Worm (Caenorhabditis elegans) whole organism, L1 larva: ENCODE data around the gene ins-15.

ENCODE experiments used
- C04F5.9 ChIP-seq: sonication (generic microtip); optimal IDR thresholded peaks from 2 replicates; lab custom pipeline; 2016; ENCODE audit warnings: missing genetic modification characterization, missing compliant biosample characterization
- C16A3.4 ChIP-seq: fragments of 150-350 bp; optimal IDR thresholded peaks from 2 replicates; lab custom pipeline; 2014; ENCODE audit warnings: missing biosample characterization, missing genetic modification characterization
- F16B12.6 ChIP-seq: fragments of 150-350 bp; optimal IDR thresholded peaks from 2 replicates; lab custom pipeline; 2014; ENCODE audit warnings: missing biosample characterization, missing genetic modification characterization
- aha-1 ChIP-seq: fragments of 150-350 bp; optimal IDR thresholded peaks from 2 replicates; lab custom pipeline; 2014; ENCODE audit warnings: missing biosample characterization, missing genetic modification characterization
- aly-2 ChIP-seq: fragments of 150-350 bp; optimal IDR thresholded peaks from 2 replicates; lab custom pipeline; 2014; ENCODE audit warnings: missing biosample characterization, missing genetic modification characterization
- ama-1 ChIP-seq: fragments of 150-350 bp; optimal IDR thresholded peaks from 2 replicates; lab custom pipeline; 2014
- ceh-63 ChIP-seq: fragments of 200-800 bp; sonication (Bioruptor generic); optimal IDR thresholded peaks from 2 replicates; lab custom pipeline; 2018; ENCODE audit warnings: mild to moderate bottlenecking, missing genetic modification characterization, missing compliant biosample characterization
- ceh-82 ChIP-seq, 3 experiments: fragments of 150-350 bp in 1 of 3; sonication (generic microtip) in 2 of 3; optimal IDR thresholded peaks; 2 replicates each; lab custom pipeline; 2014 to 2017; ENCODE audit warnings: missing biosample characterization in 3 of 3, missing genetic modification characterization in 3 of 3
- ceh-88 ChIP-seq: fragments of 200-800 bp; sonication (Bioruptor generic); IDR thresholded peaks from 2 replicates; pipeline ENCODE4 v1.3.6; 2022; ENCODE audit warnings: missing genetic modification characterization, missing compliant biosample characterization
- ceh-90 ChIP-seq: sonication (generic microtip); optimal IDR thresholded peaks from 2 replicates; lab custom pipeline; 2016; ENCODE audit warnings: missing genetic modification characterization, missing compliant biosample characterization
- efl-1 ChIP-seq, 4 experiments: fragments of 150-350 bp; optimal IDR thresholded peaks in 3 of 4; peaks in 1 of 4; 1 replicate in 1 of 4; 2 replicates in 3 of 4; lab custom pipeline; 2014; ENCODE audit warnings: missing biosample characterization in 2 of 4, missing genetic modification characterization in 2 of 4, missing genetic modification reagents in 2 of 4
- efl-3 ChIP-seq: fragments of 200-800 bp; sonication (Bioruptor generic); optimal IDR thresholded peaks from 2 replicates; lab custom pipeline; 2018; ENCODE audit warnings: mild to moderate bottlenecking, missing genetic modification characterization, missing compliant biosample characterization
- egl-13 ChIP-seq: sonication (generic microtip); optimal IDR thresholded peaks from 2 replicates; lab custom pipeline; 2016; ENCODE audit warnings: missing genotype, missing genetic modification reagents, missing genetic modification characterization, missing compliant biosample characterization
- fkh-10 ChIP-seq: sonication (generic microtip); optimal IDR thresholded peaks from 2 replicates; lab custom pipeline; 2017; ENCODE audit warnings: missing biosample characterization, missing genetic modification reagents, missing genetic modification characterization
- hlh-17 ChIP-seq: fragments of 200-800 bp; sonication (Bioruptor generic); optimal IDR thresholded peaks from 2 replicates; lab custom pipeline; 2018; ENCODE audit warnings: missing genetic modification characterization, mild to moderate bottlenecking, missing compliant biosample characterization, moderate library complexity, borderline replicate concordance
- hlh-4 ChIP-seq: sonication (generic microtip); optimal IDR thresholded peaks from 2 replicates; lab custom pipeline; 2016; ENCODE audit warnings: mild to moderate bottlenecking, missing genetic modification characterization, missing compliant biosample characterization
- irx-1 ChIP-seq: sonication (generic microtip); optimal IDR thresholded peaks from 2 replicates; lab custom pipeline; 2016; ENCODE audit warnings: missing genetic modification characterization, missing compliant biosample characterization
- lin-14 ChIP-seq: fragments of 200-800 bp; sonication (Bioruptor generic); optimal IDR thresholded peaks from 2 replicates; lab custom pipeline; 2018; ENCODE audit warnings: mild to moderate bottlenecking, missing genetic modification characterization, moderate library complexity, missing compliant biosample characterization
- lin-15B ChIP-seq: fragments of 150-350 bp; sonication (generic microtip); optimal IDR thresholded peaks from 3 replicates; lab custom pipeline; 2014; ENCODE audit warnings: missing biosample characterization, missing genetic modification characterization
- lin-35 ChIP-seq, 2 experiments: fragments of 150-350 bp; optimal IDR thresholded peaks; 2 replicates each; lab custom pipeline; 2014; ENCODE audit warnings: missing biosample characterization in 2 of 2, missing genetic modification characterization in 2 of 2, missing genetic modification reagents in 2 of 2
- lin-39 ChIP-seq: fragments of 150-350 bp; optimal IDR thresholded peaks from 2 replicates; lab custom pipeline; 2014; ENCODE audit warnings: missing biosample characterization, missing genetic modification reagents, missing genetic modification characterization
- lsy-2 ChIP-seq, 2 experiments: fragments of 150-350 bp; optimal IDR thresholded peaks; 2 replicates each; lab custom pipeline; 2014; ENCODE audit warnings: missing biosample characterization in 2 of 2, missing genetic modification characterization in 2 of 2
- mdl-1 ChIP-seq, 2 experiments: fragments of 150-350 bp; optimal IDR thresholded peaks; 2 replicates each; lab custom pipeline; 2014 to 2017; ENCODE audit warnings: missing biosample characterization in 2 of 2, missing genetic modification characterization in 2 of 2, inconsistent platforms in 1 of 2
- mep-1 ChIP-seq: fragments of 150-350 bp; optimal IDR thresholded peaks from 2 replicates; lab custom pipeline; 2014; ENCODE audit warnings: missing biosample characterization, missing genetic modification characterization
- nhr-12 ChIP-seq: sonication (generic microtip); optimal IDR thresholded peaks from 2 replicates; lab custom pipeline; 2017; ENCODE audit warnings: missing biosample characterization, missing genetic modification characterization
- nhr-237 ChIP-seq: fragments of 150-350 bp; optimal IDR thresholded peaks from 2 replicates; lab custom pipeline; 2014; ENCODE audit warnings: missing biosample characterization, missing genetic modification characterization
- nhr-28 ChIP-seq: fragments of 150-350 bp; optimal IDR thresholded peaks from 2 replicates; lab custom pipeline; 2014; ENCODE audit warnings: missing biosample characterization, missing genetic modification characterization
- nhr-76 ChIP-seq: sonication (generic microtip); optimal IDR thresholded peaks from 2 replicates; lab custom pipeline; 2017; ENCODE audit warnings: missing biosample characterization, missing genetic modification characterization
- nhr-77 ChIP-seq: fragments of 150-350 bp; optimal IDR thresholded peaks from 2 replicates; lab custom pipeline; 2014; ENCODE audit warnings: missing biosample characterization, missing genetic modification characterization
- nhr-84 ChIP-seq: sonication (generic microtip); optimal IDR thresholded peaks from 2 replicates; lab custom pipeline; 2017; ENCODE audit warnings: missing biosample characterization, missing genetic modification characterization
- nhr-90 ChIP-seq: sonication (generic microtip); optimal IDR thresholded peaks from 2 replicates; lab custom pipeline; 2016; ENCODE audit warnings: mild to moderate bottlenecking, missing genetic modification characterization, missing compliant biosample characterization; ENCODE audit not compliant: poor library complexity
- pag-3 ChIP-seq: sonication (generic microtip); optimal IDR thresholded peaks from 2 replicates; lab custom pipeline; 2017; ENCODE audit warnings: missing genetic modification characterization, mild to moderate bottlenecking, missing compliant biosample characterization, antibody characterized with exemption, borderline replicate concordance; ENCODE audit not compliant: insufficient read depth
- pax-3 ChIP-seq: fragments of 200-800 bp; sonication (Bioruptor generic); optimal IDR thresholded peaks from 2 replicates; lab custom pipeline; 2018; ENCODE audit warnings: mild to moderate bottlenecking, missing genetic modification characterization, moderate library complexity, missing compliant biosample characterization
- rnt-1 ChIP-seq: sonication (generic microtip); optimal IDR thresholded peaks from 2 replicates; lab custom pipeline; 2016; ENCODE audit warnings: mild to moderate bottlenecking, missing genetic modification characterization, moderate library complexity, missing compliant biosample characterization
- skn-1 ChIP-seq: fragments of 150-350 bp; optimal IDR thresholded peaks from 2 replicates; lab custom pipeline; 2014; ENCODE audit warnings: missing biosample characterization, missing genetic modification characterization
- snpc-4 ChIP-seq: fragments of 150-350 bp; optimal IDR thresholded peaks from 2 replicates; lab custom pipeline; 2014; ENCODE audit warnings: missing biosample characterization, missing genetic modification characterization
- sox-4 ChIP-seq: sonication (generic microtip); optimal IDR thresholded peaks from 2 replicates; lab custom pipeline; 2016; ENCODE audit warnings: missing genetic modification characterization, missing compliant biosample characterization
- sup-37 ChIP-seq: fragments of 200-800 bp; sonication (Bioruptor generic); optimal IDR thresholded peaks from 2 replicates; lab custom pipeline; 2018; ENCODE audit warnings: mild to moderate bottlenecking, missing genetic modification characterization, missing compliant biosample characterization
- swsn-7 ChIP-seq: sonication (generic microtip); optimal IDR thresholded peaks from 2 replicates; lab custom pipeline; 2016; ENCODE audit warnings: missing genetic modification characterization, missing compliant biosample characterization
- tbx-2 ChIP-seq: sonication (generic microtip); optimal IDR thresholded peaks from 2 replicates; lab custom pipeline; 2016; ENCODE audit warnings: missing genetic modification characterization, missing compliant biosample characterization
- unc-86 ChIP-seq: sonication (generic microtip); optimal IDR thresholded peaks from 2 replicates; lab custom pipeline; 2016; ENCODE audit warnings: missing genetic modification characterization, missing compliant biosample characterization
- vab-15 ChIP-seq: sonication (generic microtip); optimal IDR thresholded peaks from 2 replicates; lab custom pipeline; 2017; ENCODE audit warnings: missing genotype, mild to moderate bottlenecking, missing genetic modification characterization, missing compliant biosample characterization
- xbp-1 ChIP-seq: sonication (generic microtip); optimal IDR thresholded peaks from 2 replicates; lab custom pipeline; 2016; ENCODE audit warnings: missing genetic modification characterization, missing compliant biosample characterization
- zip-4 ChIP-seq: fragments of 200-800 bp; sonication (Bioruptor generic); optimal IDR thresholded peaks from 2 replicates; lab custom pipeline; 2018; ENCODE audit warnings: mild to moderate bottlenecking, missing genetic modification characterization, moderate library complexity, missing compliant biosample characterization
- ztf-11 ChIP-seq, 2 experiments: sonication (generic microtip); optimal IDR thresholded peaks; 2 replicates each; lab custom pipeline; 2016 to 2017; ENCODE audit warnings: missing genetic modification characterization in 2 of 2, missing biosample characterization in 1 of 2, missing compliant biosample characterization in 1 of 2
- ztf-4 ChIP-seq: fragments of 150-350 bp; optimal IDR thresholded peaks from 2 replicates; lab custom pipeline; 2014; ENCODE audit warnings: missing biosample characterization, missing genetic modification characterization

ins-15 gene

ce11 chrII:6707496-6708260, 36.9 kb downstream of the ins-15 start (continued):
- TF ChIP-seq ztf-11 (tag; optimal IDR thresholded peaks at IDR 0.05; lab: Kevin White, UChicago) (no peak), efl-3 (no peak)

- TF ChIP-seq pax-3 (tag; lab: Kevin White, UChicago) (no peak), C04F5.9 (no peak), hlh-4 (tag; lab: Kevin White, UChicago) (no peak), ztf-4 (no peak), swsn-7 (no peak), nhr-76 (no peak), fkh-10 (peak; percentile 39), mep-1 (no peak), rnt-1 (tag; lab: Kevin White, UChicago) (no peak), ztf-11 (tag; optimal IDR thresholded peaks at IDR 0.05; lab: Kevin White, UChicago) (no peak), lin-14 (GFP tag; lab: Kevin White, UChicago) (peak; percentile 64), F16B12.6 (no peak), lsy-2 (tag; optimal IDR thresholded peaks at IDR 0.05; lab: Kevin White, UChicago) (no peak), xbp-1 (tag; lab: Kevin White, UChicago) (no peak), tbx-2 (tag; lab: Kevin White, UChicago) (peak; percentile 21), unc-86 (tag; lab: Kevin White, UChicago) (no peak)
Observed at ce11 chrII:6706552-6707091, 37.9 kb downstream of the ins-15 start.

ce11 chrII:6705593-6706228, 38.8 kb downstream of the ins-15 start, which contains the start of gene rpy-1:
rpy-1 (minus strand) TSS chrII:6705643.
- TF ChIP-seq mdl-1 (tag; optimal IDR thresholded peaks at IDR 0.05; lab: Kevin White, UChicago) (no peak), nhr-90 (tag; lab: Kevin White, UChicago) (no peak), hlh-17 (GFP tag; lab: Kevin White, UChicago) (no peak), sup-37 (GFP tag; lab: Kevin White, UChicago) (no peak), lsy-2 (tag; optimal IDR thresholded peaks at IDR 0.05; lab: Kevin White, UChicago) (peak; percentile 36 to 51), nhr-12 (tag; lab: Kevin White, UChicago) (no peak), sox-4 (no peak), lin-35 (GFP tag; optimal IDR thresholded peaks at IDR 0.05; lab: Kevin White, UChicago) (no peak), ceh-63 (no peak), nhr-84 (no peak), F16B12.6 (no peak), snpc-4 (tag; lab: Kevin White, UChicago) (no peak), xbp-1 (tag; lab: Kevin White, UChicago) (no peak), aha-1 (no peak), efl-3 (no peak), lin-39 (tag; lab: Kevin White, UChicago) (peak; percentile 61), egl-13 (tag; lab: Kevin White, UChicago) (no peak), aly-2 (tag; lab: Kevin White, UChicago) (no peak), efl-1 (optimal IDR thresholded peaks at IDR 0.05; lab: Kevin White, UChicago) (no peak), efl-1 (GFP tag; optimal IDR thresholded peaks at IDR 0.05 in 1 of 2; lab: Kevin White, UChicago) (peak in 1 of 2 experiments; percentile 41), ceh-82 (tag; optimal IDR thresholded peaks at IDR 0.05; lab: Kevin White, UChicago) (no peak), unc-86 (tag; lab: Kevin White, UChicago) (no peak), lin-15B (tag; lab: Kevin White, UChicago) (no peak), ceh-90 (tag; lab: Kevin White, UChicago) (no peak), nhr-77 (tag; lab: Kevin White, UChicago) (no peak), ceh-88 (GFP tag; lab: Robert Waterston, UW) (no peak), ama-1 (lab: Kevin White, UChicago) (no peak), swsn-7 (no peak), irx-1 (tag; lab: Kevin White, UChicago) (no peak), zip-4 (GFP tag; lab: Kevin White, UChicago) (no peak), C16A3.4 (tag; lab: Kevin White, UChicago) (no peak), skn-1 (tag; lab: Kevin White, UChicago) (no peak), rnt-1 (tag; lab: Kevin White, UChicago) (peak; percentile 60), nhr-28 (no peak), nhr-237 (tag; lab: Kevin White, UChicago) (no peak), vab-15 (tag; lab: Kevin White, UChicago) (no peak), pag-3 (tag; lab: Kevin White, UChicago) (no peak), C04F5.9 (no peak)
